Worm (Caenorhabditis elegans) whole organism, L4 larva: Measurements from ENCODE around the gene C33A11.2.

Experiments used
- F26F4.8 ChIP-seq: fragments of 200-800 bp; sonication (Bioruptor generic); conservative IDR thresholded peaks from 2 replicates; pipeline ENCODE4 v1.3.6; 2022; ENCODE audit warnings: missing genetic modification characterization, missing compliant biosample characterization
- F49E8.2 ChIP-seq: sonication (generic microtip); optimal IDR thresholded peaks from 2 replicates; lab custom pipeline; 2016; ENCODE audit warnings: missing compliant biosample characterization, mild to moderate bottlenecking, missing genetic modification characterization, borderline replicate concordance
- R02D3.7 ChIP-seq: fragments of 150-350 bp; sonication (generic microtip); optimal IDR thresholded peaks from 3 replicates; lab custom pipeline; 2014; ENCODE audit warnings: missing biosample characterization, missing genetic modification characterization
- T20F7.1 ChIP-seq: fragments of 200-800 bp; sonication (Bioruptor generic); optimal IDR thresholded peaks from 2 replicates; lab custom pipeline; 2018; ENCODE audit warnings: mild to moderate bottlenecking, missing genetic modification characterization, missing compliant biosample characterization
- Y105C5A.15 ChIP-seq: fragments of 200-800 bp; sonication (Bioruptor generic); IDR thresholded peaks from 2 replicates; pipeline ENCODE4 v1.3.6; 2022; ENCODE audit warnings: missing genetic modification characterization, missing compliant biosample characterization
- Y5F2A.4 ChIP-seq: fragments of 200-800 bp; sonication (Bioruptor generic); optimal IDR thresholded peaks from 2 replicates; lab custom pipeline; 2018; ENCODE audit warnings: mild to moderate bottlenecking, missing genetic modification characterization, missing compliant biosample characterization
- Y75B8A.6 ChIP-seq: fragments of 200-800 bp; sonication (Bioruptor generic); IDR thresholded peaks from 2 replicates; pipeline ENCODE4 v1.3.6; 2022; ENCODE audit warnings: missing genetic modification reagents, missing genetic modification characterization, missing compliant biosample characterization
- aha-1 ChIP-seq: fragments of 150-350 bp; peaks from one replicate; lab custom pipeline; 2014; ENCODE audit warnings: missing biosample characterization, missing genetic modification characterization
- aly-2 ChIP-seq: sonication (generic microtip); optimal IDR thresholded peaks from 2 replicates; lab custom pipeline; 2018; ENCODE audit warnings: missing biosample characterization, missing genetic modification characterization
- ama-1 ChIP-seq: fragments of 150-350 bp; optimal IDR thresholded peaks from 2 replicates; lab custom pipeline; 2014; ENCODE audit warnings: inconsistent platforms, mixed read lengths
- arid-1 ChIP-seq: fragments of 200-800 bp; sonication (Bioruptor generic); conservative IDR thresholded peaks from 2 replicates; pipeline ENCODE4 v1.3.6; 2022; ENCODE audit warnings: missing genetic modification reagents, missing genetic modification characterization, missing compliant biosample characterization
- attf-4 ChIP-seq: sonication (generic microtip); optimal IDR thresholded peaks from 3 replicates; lab custom pipeline; 2017; ENCODE audit warnings: missing biosample characterization, missing genetic modification characterization
- ceh-62 ChIP-seq: sonication (generic microtip); optimal IDR thresholded peaks from 2 replicates; lab custom pipeline; 2017; ENCODE audit warnings: missing biosample characterization, missing genetic modification characterization
- daf-16 ChIP-seq, 3 experiments: sonication (generic microtip); optimal IDR thresholded peaks; 2 replicates each; lab custom pipeline; 2016 to 2017; ENCODE audit warnings: missing genetic modification characterization in 3 of 3, missing genetic modification reagents in 3 of 3, mild to moderate bottlenecking in 2 of 3, missing compliant biosample characterization in 2 of 3, missing biosample characterization in 1 of 3, moderate library complexity in 1 of 3
- daf-19 ChIP-seq: fragments of 200-800 bp; sonication (Bioruptor generic); conservative IDR thresholded peaks from 2 replicates; pipeline ENCODE4 v1.3.6; 2022; ENCODE audit warnings: missing genetic modification characterization, missing compliant biosample characterization
- daf-8 ChIP-seq: fragments of 200-800 bp; sonication (Bioruptor generic); IDR thresholded peaks from 2 replicates; pipeline ENCODE4 v1.3.6; 2022; ENCODE audit warnings: missing genetic modification characterization, missing compliant biosample characterization
- dmd-6 ChIP-seq: fragments of 200-800 bp; sonication (Bioruptor generic); IDR thresholded peaks from 2 replicates; pipeline ENCODE4 v1.3.6; 2022; ENCODE audit warnings: missing genetic modification reagents, missing genetic modification characterization, missing compliant biosample characterization
- dmd-8 ChIP-seq: fragments of 200-800 bp; sonication (Bioruptor generic); IDR thresholded peaks from 2 replicates; pipeline ENCODE4 v1.3.6; 2022; ENCODE audit warnings: missing genetic modification characterization, missing compliant biosample characterization
- dmd-9 ChIP-seq: fragments of 200-800 bp; sonication (Bioruptor generic); IDR thresholded peaks from 2 replicates; pipeline ENCODE4 v1.3.6; 2022; ENCODE audit warnings: missing genetic modification reagents, missing genetic modification characterization, missing compliant biosample characterization
- dve-1 ChIP-seq: sonication (generic microtip); optimal IDR thresholded peaks from 2 replicates; lab custom pipeline; 2017; ENCODE audit warnings: antibody characterized with exemption, mild to moderate bottlenecking, missing genetic modification characterization, missing compliant biosample characterization; ENCODE audit not compliant: insufficient read depth
- egl-43 ChIP-seq: fragments of 200-800 bp; sonication (Bioruptor generic); IDR thresholded peaks from 2 replicates; pipeline ENCODE4 v1.3.6; 2022; ENCODE audit warnings: missing genetic modification reagents, missing genetic modification characterization, missing compliant biosample characterization
- gei-8 ChIP-seq: fragments of 200-800 bp; sonication (Bioruptor generic); optimal IDR thresholded peaks from 2 replicates; lab custom pipeline; 2018; ENCODE audit warnings: mild to moderate bottlenecking, missing genetic modification characterization, missing compliant biosample characterization
- hlh-11 ChIP-seq: fragments of 200-800 bp; sonication (Bioruptor generic); optimal IDR thresholded peaks from 2 replicates; lab custom pipeline; 2018; ENCODE audit warnings: mild to moderate bottlenecking, missing genetic modification characterization, missing compliant biosample characterization
- hmg-1.1 ChIP-seq: fragments of 200-800 bp; sonication (Bioruptor generic); IDR thresholded peaks from 2 replicates; pipeline ENCODE4 v1.3.6; 2022; ENCODE audit warnings: missing genetic modification reagents, missing genetic modification characterization, missing compliant biosample characterization
- jun-1 ChIP-seq: fragments of 150-350 bp; optimal IDR thresholded peaks from 2 replicates; lab custom pipeline; 2014; ENCODE audit warnings: missing biosample characterization, missing genetic modification reagents, missing genetic modification characterization
- lin-1 ChIP-seq: fragments of 200-800 bp; sonication (Bioruptor generic); IDR thresholded peaks from 2 replicates; pipeline ENCODE4 v1.3.6; 2022; ENCODE audit warnings: missing genetic modification reagents, missing genetic modification characterization, missing compliant biosample characterization
- lin-15B ChIP-seq: fragments of 150-350 bp; sonication (generic microtip); optimal IDR thresholded peaks from 3 replicates; lab custom pipeline; 2014; ENCODE audit warnings: missing biosample characterization, missing genetic modification characterization
- lir-3 ChIP-seq: sonication (generic microtip); optimal IDR thresholded peaks from 2 replicates; lab custom pipeline; 2016; ENCODE audit warnings: mild to moderate bottlenecking, missing genetic modification characterization, missing compliant biosample characterization
- lsy-2 ChIP-seq, 2 experiments: fragments of 150-350 bp in 1 of 2; sonication (generic microtip) in 1 of 2; optimal IDR thresholded peaks; 2 replicates each; lab custom pipeline; 2014 to 2017; ENCODE audit warnings: missing biosample characterization in 2 of 2, missing genetic modification characterization in 2 of 2
- mdl-1 ChIP-seq, 2 experiments: fragments of 150-350 bp in 1 of 2; sonication (generic microtip) in 1 of 2; optimal IDR thresholded peaks; 2 replicates each; lab custom pipeline; 2014 to 2017; ENCODE audit warnings: missing biosample characterization in 2 of 2, missing genetic modification characterization in 2 of 2
- mdt-29 ChIP-seq: fragments of 200-800 bp; sonication (Bioruptor generic); IDR thresholded peaks from 2 replicates; pipeline ENCODE4 v1.3.6; 2022; ENCODE audit warnings: missing genetic modification reagents, missing genetic modification characterization, missing compliant biosample characterization
- mep-1 ChIP-seq: fragments of 150-350 bp; sonication (generic microtip); optimal IDR thresholded peaks from 3 replicates; lab custom pipeline; 2014; ENCODE audit warnings: missing biosample characterization, missing genetic modification characterization
- mes-2 ChIP-seq: sonication (generic microtip); optimal IDR thresholded peaks from 2 replicates; lab custom pipeline; 2016; ENCODE audit warnings: missing genotype, mild to moderate bottlenecking, missing genetic modification characterization, missing compliant biosample characterization; ENCODE audit not compliant: poor library complexity, severe bottlenecking
- nhr-102 ChIP-seq: sonication (generic microtip); optimal IDR thresholded peaks from 2 replicates; lab custom pipeline; 2016; ENCODE audit warnings: mild to moderate bottlenecking, missing genetic modification characterization, moderate library complexity, missing compliant biosample characterization
- nhr-11 ChIP-seq: fragments of 150-350 bp; optimal IDR thresholded peaks from 2 replicates; lab custom pipeline; 2014; ENCODE audit warnings: missing biosample characterization, missing genetic modification characterization
- nhr-237 ChIP-seq: sonication (generic microtip); optimal IDR thresholded peaks from 2 replicates; lab custom pipeline; 2017; ENCODE audit warnings: missing biosample characterization, missing genetic modification characterization
- nhr-25 ChIP-seq: sonication (generic microtip); optimal IDR thresholded peaks from 2 replicates; lab custom pipeline; 2017; ENCODE audit warnings: missing genetic modification characterization, mild to moderate bottlenecking, missing compliant biosample characterization, antibody characterized with exemption, moderate library complexity, borderline replicate concordance; ENCODE audit not compliant: insufficient read depth
- nhr-28 ChIP-seq: fragments of 150-350 bp; optimal IDR thresholded peaks from 2 replicates; lab custom pipeline; 2014; ENCODE audit warnings: missing biosample characterization, missing genetic modification characterization
- nhr-42 ChIP-seq: fragments of 200-800 bp; sonication (Bioruptor generic); IDR thresholded peaks from 2 replicates; pipeline ENCODE4 v1.3.6; 2022; ENCODE audit warnings: missing genetic modification characterization, missing compliant biosample characterization
- nhr-48 ChIP-seq: sonication (generic microtip); optimal IDR thresholded peaks from 2 replicates; lab custom pipeline; 2016; ENCODE audit warnings: mild to moderate bottlenecking, missing genetic modification characterization, missing compliant biosample characterization
- php-3 ChIP-seq: fragments of 200-800 bp; sonication (Bioruptor generic); IDR thresholded peaks from 2 replicates; pipeline ENCODE4 v1.3.6; 2022; ENCODE audit warnings: missing genetic modification reagents, missing genetic modification characterization, missing compliant biosample characterization
- pqm-1 ChIP-seq: sonication (generic microtip); optimal IDR thresholded peaks from 2 replicates; lab custom pipeline; 2017; ENCODE audit warnings: missing biosample characterization, missing genetic modification characterization
- rbr-2 ChIP-seq: sonication (generic microtip); optimal IDR thresholded peaks from 2 replicates; lab custom pipeline; 2016; ENCODE audit warnings: missing genotype, missing genetic modification characterization, missing compliant biosample characterization
- saeg-2 ChIP-seq: fragments of 200-800 bp; sonication (Bioruptor generic); IDR thresholded peaks from 2 replicates; pipeline ENCODE4 v1.3.6; 2022; ENCODE audit warnings: missing genetic modification reagents, missing genetic modification characterization, missing compliant biosample characterization
- snpc-1.2 ChIP-seq: fragments of 200-800 bp; sonication (Bioruptor generic); IDR thresholded peaks from 2 replicates; pipeline ENCODE4 v1.3.6; 2022; ENCODE audit warnings: missing genetic modification reagents, missing genetic modification characterization, missing compliant biosample characterization
- snpc-4 ChIP-seq: fragments of 150-350 bp; optimal IDR thresholded peaks from 2 replicates; lab custom pipeline; 2014; ENCODE audit warnings: missing biosample characterization, missing genetic modification characterization
- spr-3 ChIP-seq: fragments of 200-800 bp; sonication (Bioruptor generic); optimal IDR thresholded peaks from 2 replicates; lab custom pipeline; 2018; ENCODE audit warnings: mild to moderate bottlenecking, missing genetic modification characterization, missing compliant biosample characterization
- unc-62 ChIP-seq, 3 experiments: fragments of 150-350 bp in 1 of 3; sonication (generic microtip); optimal IDR thresholded peaks in 2 of 3; peaks in 1 of 3; 1 replicate in 1 of 3; 2 replicates in 2 of 3; lab custom pipeline; 2014 to 2017; ENCODE audit warnings: missing biosample characterization in 3 of 3, missing genetic modification characterization in 3 of 3, missing genetic modification reagents in 3 of 3, missing genotype in 1 of 3
- vab-7 ChIP-seq: fragments of 200-800 bp; sonication (Bioruptor generic); IDR thresholded peaks from 2 replicates; pipeline ENCODE4 v1.3.6; 2022; ENCODE audit warnings: missing genetic modification reagents, missing genetic modification characterization, missing compliant biosample characterization
- zag-1 ChIP-seq: fragments of 150-350 bp; optimal IDR thresholded peaks from 2 replicates; lab custom pipeline; 2014; ENCODE audit warnings: missing biosample characterization, missing genetic modification characterization
- ztf-7 ChIP-seq: fragments of 150-350 bp; optimal IDR thresholded peaks from 2 replicates; lab custom pipeline; 2014; ENCODE audit warnings: missing biosample characterization, missing genetic modification characterization

The C33A11.2 gene

ce11 chrX:15375299-15375698 is 9.5 kb downstream of the C33A11.2 start:
- TF ChIP-seq dmd-9 (GFP tag; lab: Robert Waterston, UW), result no peak
- TF ChIP-seq Y105C5A.15 (GFP tag; lab: Robert Waterston, UW), result no peak
- TF ChIP-seq gei-8, result no peak
- TF ChIP-seq arid-1, result no peak
- TF ChIP-seq php-3, result no peak
- TF ChIP-seq mdl-1 (tag; optimal IDR thresholded peaks at IDR 0.05; lab: Kevin White, UChicago), result no peak
- TF ChIP-seq rbr-2, result no peak
- no peak for TF ChIP-seq snpc-4 (tag; lab: Kevin White, UChicago)
- peak; percentile 60 for TF ChIP-seq nhr-28 (tag; lab: Kevin White, UChicago)
- no peak for TF ChIP-seq lin-15B (tag; lab: Kevin White, UChicago)
- no peak for TF ChIP-seq zag-1 (tag; lab: Kevin White, UChicago)
- no peak for TF ChIP-seq nhr-48 (tag; lab: Kevin White, UChicago)
- no peak for TF ChIP-seq unc-62 (GFP tag; optimal IDR thresholded peaks at IDR 0.05 in 1 of 2; lab: Kevin White, UChicago)
- no peak for TF ChIP-seq unc-62 (tag; optimal IDR thresholded peaks at IDR 0.05; lab: Kevin White, UChicago)
- no peak for TF ChIP-seq nhr-102 (tag; lab: Kevin White, UChicago)
- no peak for TF ChIP-seq nhr-25 (tag; lab: Kevin White, UChicago)
- no peak for TF ChIP-seq egl-43
- TF ChIP-seq dmd-6 (GFP tag; lab: Robert Waterston, UW), result peak; percentile 24; the same call in 1 of the 2 replicates
- TF ChIP-seq nhr-11, result no peak
- TF ChIP-seq Y75B8A.6, result no peak
- no peak for TF ChIP-seq dve-1 (tag; lab: Kevin White, UChicago)
- TF ChIP-seq nhr-237 (tag; lab: Kevin White, UChicago), result no peak
- peak; percentile 35 for TF ChIP-seq hlh-11
- no peak for TF ChIP-seq daf-19 (GFP tag; lab: Robert Waterston, UW)
- TF ChIP-seq daf-16 (GFP tag; optimal IDR thresholded peaks at IDR 0.05; lab: Kevin White, UChicago), result no peak
- TF ChIP-seq daf-16 (tag; optimal IDR thresholded peaks at IDR 0.05; lab: Kevin White, UChicago), result no peak
- TF ChIP-seq ceh-62, result no peak
- no peak for TF ChIP-seq spr-3 (GFP tag; lab: Kevin White, UChicago)
- no peak for TF ChIP-seq attf-4 (tag; lab: Kevin White, UChicago)
- TF ChIP-seq snpc-1.2 (GFP tag; lab: Robert Waterston, UW), result no peak
- no peak for TF ChIP-seq mdt-29 (GFP tag; lab: Robert Waterston, UW)
- peak; percentile 11 for TF ChIP-seq pqm-1 (tag; lab: Kevin White, UChicago)
- no peak for TF ChIP-seq ama-1 (lab: Kevin White, UChicago)
- TF ChIP-seq Y5F2A.4 (GFP tag; lab: Kevin White, UChicago), result no peak
- no peak for TF ChIP-seq vab-7 (GFP tag; lab: Robert Waterston, UW)
- TF ChIP-seq hmg-1.1, result no peak
- no peak for TF ChIP-seq daf-8 (GFP tag; lab: Robert Waterston, UW)
- no peak for TF ChIP-seq F26F4.8
- TF ChIP-seq dmd-8 (GFP tag; lab: Robert Waterston, UW), result no peak
- TF ChIP-seq aha-1 (tag; lab: Kevin White, UChicago), result no peak
- no peak for TF ChIP-seq T20F7.1 (GFP tag; lab: Kevin White, UChicago)
- peak; percentile 7 for TF ChIP-seq mes-2 (tag; lab: Kevin White, UChicago)

- TF ChIP-seq nhr-42 (GFP tag; lab: Robert Waterston, UW) (no peak), R02D3.7 (tag; lab: Kevin White, UChicago) (no peak), ztf-7 (tag; lab: Kevin White, UChicago) (no peak), jun-1 (tag; lab: Kevin White, UChicago) (no peak), nhr-237 (tag; lab: Kevin White, UChicago) (no peak), hmg-1.1 (no peak), aly-2 (tag; lab: Kevin White, UChicago) (no peak), saeg-2 (no peak), rbr-2 (peak; percentile 42), mep-1 (tag; lab: Kevin White, UChicago) (peak; percentile 30), lsy-2 (tag; optimal IDR thresholded peaks at IDR 0.05; lab: Kevin White, UChicago) (peak in 1 of 2 experiments; percentile 3), lir-3 (tag; lab: Kevin White, UChicago) (no peak), dmd-9 (GFP tag; lab: Robert Waterston, UW) (no peak), F26F4.8 (no peak), lin-1 (GFP tag; lab: Robert Waterston, UW) (no peak), Y75B8A.6 (no peak), nhr-28 (tag; lab: Kevin White, UChicago) (peak; percentile 85), zag-1 (tag; lab: Kevin White, UChicago) (no peak), F49E8.2 (tag; lab: Kevin White, UChicago) (no peak)
Measured at ce11 chrX:15376580-15376979, 10.8 kb downstream of the C33A11.2 start.
